Fruit fly (Drosophila melanogaster): ENCODE results near the gene Rcc1.
A peak's percentile ranks its signal among the peaks of the same experiment; 100 is the strongest.

Rcc1 gene

dm6 chr3L:5922005-5922685 is 10.4 kb downstream of the Rcc1 start, which contains the start of gene CG32407 (continued):
- TF ChIP-seq HHEX (GFP tag; optimal IDR thresholded peaks at IDR 0.05) (peak; percentile 23), CrebB (tag; optimal IDR thresholded peaks at IDR 0.05) (no peak), cwo (GFP tag; optimal IDR thresholded peaks at IDR 0.05) (no peak), Dek (tag; optimal IDR thresholded peaks at IDR 0.05) (no peak), CG11247 (GFP tag; IDR thresholded peaks at IDR 0.05) (no peak), chn (GFP tag; optimal IDR thresholded peaks at IDR 0.05) (no peak), CG4730 (GFP tag; IDR thresholded peaks at IDR 0.05) (no peak), sisA (GFP tag; IDR thresholded peaks at IDR 0.05) (no peak), B-H2 (GFP tag; optimal IDR thresholded peaks at IDR 0.05) (no peak), dati (GFP tag; IDR thresholded peaks at IDR 0.05) (no peak), CG31224 (GFP tag; IDR thresholded peaks at IDR 0.05) (no peak), CG13775 (GFP tag; optimal IDR thresholded peaks at IDR 0.05) (no peak), CG17186 (GFP tag; optimal IDR thresholded peaks at IDR 0.05) (no peak), CG4707 (GFP tag; optimal IDR thresholded peaks at IDR 0.05) (no peak), Fer2 (tag; optimal IDR thresholded peaks at IDR 0.05) (no peak), bbx (GFP tag; IDR thresholded peaks at IDR 0.05; ENCODE audit: partially characterized antibody) (no peak), unc-4 (GFP tag; IDR thresholded peaks at IDR 0.05; ENCODE audit: partially characterized antibody) (no peak), vfl (GFP tag; optimal IDR thresholded peaks at IDR 0.05) (no peak), pb (GFP tag; optimal IDR thresholded peaks at IDR 0.05) (no peak), Hr78 (GFP tag; optimal IDR thresholded peaks at IDR 0.05) (peak in 1 of 2 experiments; percentile 4), CG18476 (GFP tag; optimal IDR thresholded peaks at IDR 0.05) (no peak), CG8924 (tag; optimal IDR thresholded peaks at IDR 0.05) (no peak), NC2α (GFP tag; optimal IDR thresholded peaks at IDR 0.05) (no peak), nmo (GFP tag; optimal IDR thresholded peaks at IDR 0.05) (no peak), CG32772 (GFP tag; IDR thresholded peaks at IDR 0.05) (no peak), danr (GFP tag; IDR thresholded peaks at IDR 0.05) (no peak), chinmo (GFP tag; IDR thresholded peaks at IDR 0.05; ENCODE audit: partially characterized antibody) (peak; percentile 88; the same call in 3 of the 4 replicates), CG6813 (GFP tag; optimal IDR thresholded peaks at IDR 0.05) (peak; percentile 2), tgo (GFP tag; IDR thresholded peaks at IDR 0.05) (no peak), hth (optimal IDR thresholded peaks at IDR 0.05) (no peak), lov (optimal IDR thresholded peaks at IDR 0.05) (no peak), lov (GFP tag; IDR thresholded peaks at IDR 0.05) (no peak), luna (GFP tag; optimal IDR thresholded peaks at IDR 0.05) (no peak), psq (GFP tag; optimal IDR thresholded peaks at IDR 0.05) (no peak), CG14710 (tag; optimal IDR thresholded peaks at IDR 0.05) (no peak), dmrt99B (tag; optimal IDR thresholded peaks at IDR 0.05) (no peak), ato (GFP tag; IDR thresholded peaks at IDR 0.05; ENCODE audit: partially characterized antibody) (no peak; the same call in 1 of the 2 replicates), bab2 (GFP tag; optimal IDR thresholded peaks at IDR 0.05) (no peak), Atf3 (GFP tag; optimal IDR thresholded peaks at IDR 0.05) (no peak), CG16779 (GFP tag; IDR thresholded peaks at IDR 0.05) (no peak), NFAT (GFP tag; IDR thresholded peaks at IDR 0.05) (no peak), dan (GFP tag; IDR thresholded peaks at IDR 0.05) (no peak), yki (optimal IDR thresholded peaks at IDR 0.05) (no peak), CG10209 (GFP tag; optimal IDR thresholded peaks at IDR 0.05) (no peak), Doc3 (GFP tag; IDR thresholded peaks at IDR 0.05; ENCODE audit: partially characterized antibody) (no peak), ase (GFP tag; IDR thresholded peaks at IDR 0.05) (no peak), Atf6 (GFP tag; IDR thresholded peaks at IDR 0.05) (no peak), crc (GFP tag; optimal IDR thresholded peaks at IDR 0.05) (no peak), hkb (optimal IDR thresholded peaks at IDR 0.05) (no peak), hkb (GFP tag; IDR thresholded peaks at IDR 0.05) (peak; percentile 13; the same call in 1 of the 2 replicates), Hr51 (GFP tag; optimal IDR thresholded peaks at IDR 0.05) (peak in 1 of 2 experiments; percentile 2)

Measured in whole organism, embryonic.